Worm (Caenorhabditis elegans) whole organism, L4/young adult: ENCODE data around the gene puf-3.

Source experiments
- W03F9.2 ChIP-seq: fragments of 150-350 bp; optimal IDR thresholded peaks from 2 replicates; lab custom pipeline; 2014; ENCODE audit warnings: missing biosample characterization, missing genetic modification characterization
- dao-5 ChIP-seq: sonication (generic microtip); optimal IDR thresholded peaks from 2 replicates; lab custom pipeline; 2016; ENCODE audit warnings: missing genotype, missing genetic modification characterization, moderate library complexity, missing compliant biosample characterization

DNA sequence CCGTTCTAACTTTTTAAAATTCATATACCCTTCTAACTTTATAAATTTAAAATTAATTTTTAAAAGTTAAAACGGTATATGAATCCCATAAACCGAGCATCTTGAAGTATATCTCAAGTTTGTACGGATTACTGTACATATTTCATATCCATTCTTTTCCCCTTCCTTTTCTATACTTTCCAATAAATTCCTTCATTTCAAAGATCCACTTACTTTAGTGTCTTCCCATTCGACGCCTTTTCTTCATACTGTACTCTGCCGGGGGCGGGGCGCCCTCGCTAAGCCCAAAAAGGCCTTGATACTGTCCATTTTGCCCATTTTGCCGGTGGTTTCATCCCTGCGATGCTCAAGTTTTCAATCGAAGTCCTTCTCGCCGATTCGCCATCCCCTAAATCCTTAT, 46.2 kb downstream of the puf-3 start, which contains the start of gene fezf-1:
- TF ChIP-seq W03F9.2 (tag; lab: Kevin White, UChicago): no peak
- TF ChIP-seq dao-5: no peak
